Worm (Caenorhabditis elegans) whole organism, L4 larva: ENCODE measurements around the gene C25F9.6.

Experiments
- F26F4.8 ChIP-seq: fragments of 200-800 bp; sonication (Bioruptor generic); conservative IDR thresholded peaks from 2 replicates; pipeline ENCODE4 v1.3.6; 2022; ENCODE audit warnings: missing genetic modification characterization, missing compliant biosample characterization
- F49E8.2 ChIP-seq: sonication (generic microtip); optimal IDR thresholded peaks from 2 replicates; lab custom pipeline; 2016; ENCODE audit warnings: missing compliant biosample characterization, mild to moderate bottlenecking, missing genetic modification characterization, borderline replicate concordance
- R02D3.7 ChIP-seq: fragments of 150-350 bp; sonication (generic microtip); optimal IDR thresholded peaks from 3 replicates; lab custom pipeline; 2014; ENCODE audit warnings: missing biosample characterization, missing genetic modification characterization
- Y105C5A.15 ChIP-seq: fragments of 200-800 bp; sonication (Bioruptor generic); IDR thresholded peaks from 2 replicates; pipeline ENCODE4 v1.3.6; 2022; ENCODE audit warnings: missing genetic modification characterization, missing compliant biosample characterization
- Y48G9A.11 ChIP-seq: fragments of 200-800 bp; sonication (Bioruptor generic); IDR thresholded peaks from 2 replicates; pipeline ENCODE4 v1.3.6; 2022; ENCODE audit warnings: missing genetic modification reagents, missing genetic modification characterization, missing compliant biosample characterization
- Y75B8A.6 ChIP-seq: fragments of 200-800 bp; sonication (Bioruptor generic); IDR thresholded peaks from 2 replicates; pipeline ENCODE4 v1.3.6; 2022; ENCODE audit warnings: missing genetic modification reagents, missing genetic modification characterization, missing compliant biosample characterization
- aha-1 ChIP-seq: fragments of 150-350 bp; peaks from one replicate; lab custom pipeline; 2014; ENCODE audit warnings: missing biosample characterization, missing genetic modification characterization
- ceh-20 ChIP-seq: fragments of 200-800 bp; sonication (Bioruptor generic); IDR thresholded peaks from 2 replicates; pipeline ENCODE4 v1.3.6; 2022; ENCODE audit warnings: missing genetic modification reagents, missing genetic modification characterization, missing compliant biosample characterization
- ceh-32 ChIP-seq: sonication (generic microtip); optimal IDR thresholded peaks from 2 replicates; lab custom pipeline; 2016; ENCODE audit warnings: mild to moderate bottlenecking, missing genetic modification characterization, missing compliant biosample characterization; ENCODE audit not compliant: poor library complexity
- ceh-44 ChIP-seq: fragments of 200-800 bp; sonication (Bioruptor generic); IDR thresholded peaks from 2 replicates; pipeline ENCODE4 v1.3.6; 2022; ENCODE audit warnings: missing genetic modification reagents, missing genetic modification characterization, missing compliant biosample characterization
- cey-2 ChIP-seq: sonication (generic microtip); optimal IDR thresholded peaks from 3 replicates; lab custom pipeline; 2017; ENCODE audit warnings: missing genetic modification characterization, mild to moderate bottlenecking, missing compliant biosample characterization, antibody characterized with exemption, borderline replicate concordance; ENCODE audit not compliant: insufficient read depth
- daf-16 ChIP-seq, 3 experiments: sonication (generic microtip); optimal IDR thresholded peaks; 2 replicates each; lab custom pipeline; 2016 to 2017; ENCODE audit warnings: missing genetic modification characterization in 3 of 3, missing genetic modification reagents in 3 of 3, mild to moderate bottlenecking in 2 of 3, missing compliant biosample characterization in 2 of 3, missing biosample characterization in 1 of 3, moderate library complexity in 1 of 3
- daf-19 ChIP-seq: fragments of 200-800 bp; sonication (Bioruptor generic); conservative IDR thresholded peaks from 2 replicates; pipeline ENCODE4 v1.3.6; 2022; ENCODE audit warnings: missing genetic modification characterization, missing compliant biosample characterization
- dmd-6 ChIP-seq: fragments of 200-800 bp; sonication (Bioruptor generic); IDR thresholded peaks from 2 replicates; pipeline ENCODE4 v1.3.6; 2022; ENCODE audit warnings: missing genetic modification reagents, missing genetic modification characterization, missing compliant biosample characterization
- dve-1 ChIP-seq: sonication (generic microtip); optimal IDR thresholded peaks from 2 replicates; lab custom pipeline; 2017; ENCODE audit warnings: antibody characterized with exemption, mild to moderate bottlenecking, missing genetic modification characterization, missing compliant biosample characterization; ENCODE audit not compliant: insufficient read depth
- egl-27 ChIP-seq: sonication (generic microtip); optimal IDR thresholded peaks from 3 replicates; lab custom pipeline; 2017; ENCODE audit warnings: missing biosample characterization, missing genetic modification reagents, missing genetic modification characterization
- fos-1 ChIP-seq: fragments of 150-350 bp; optimal IDR thresholded peaks from 2 replicates; lab custom pipeline; 2014; ENCODE audit warnings: missing biosample characterization, missing genetic modification characterization
- hlh-30 ChIP-seq: sonication (generic microtip); optimal IDR thresholded peaks from 2 replicates; lab custom pipeline; 2017; ENCODE audit warnings: antibody characterized with exemption, mild to moderate bottlenecking, missing genetic modification characterization, missing compliant biosample characterization; ENCODE audit not compliant: insufficient read depth
- hmg-1.1 ChIP-seq: fragments of 200-800 bp; sonication (Bioruptor generic); IDR thresholded peaks from 2 replicates; pipeline ENCODE4 v1.3.6; 2022; ENCODE audit warnings: missing genetic modification reagents, missing genetic modification characterization, missing compliant biosample characterization
- lin-15B ChIP-seq: fragments of 150-350 bp; sonication (generic microtip); optimal IDR thresholded peaks from 3 replicates; lab custom pipeline; 2014; ENCODE audit warnings: missing biosample characterization, missing genetic modification characterization
- lin-29 ChIP-seq: fragments of 200-800 bp; sonication (Bioruptor generic); IDR thresholded peaks from 2 replicates; pipeline ENCODE4 v1.3.6; 2022; ENCODE audit warnings: missing genetic modification reagents, missing genetic modification characterization, missing compliant biosample characterization
- lsy-2 ChIP-seq, 2 experiments: fragments of 150-350 bp in 1 of 2; sonication (generic microtip) in 1 of 2; optimal IDR thresholded peaks; 2 replicates each; lab custom pipeline; 2014 to 2017; ENCODE audit warnings: missing biosample characterization in 2 of 2, missing genetic modification characterization in 2 of 2
- madf-9 ChIP-seq: fragments of 200-800 bp; sonication (Bioruptor generic); conservative IDR thresholded peaks from 2 replicates; pipeline ENCODE4 v1.3.6; 2022; ENCODE audit warnings: missing genetic modification reagents, missing genetic modification characterization, missing compliant biosample characterization
- nhr-25 ChIP-seq: sonication (generic microtip); optimal IDR thresholded peaks from 2 replicates; lab custom pipeline; 2017; ENCODE audit warnings: missing genetic modification characterization, mild to moderate bottlenecking, missing compliant biosample characterization, antibody characterized with exemption, moderate library complexity, borderline replicate concordance; ENCODE audit not compliant: insufficient read depth
- nhr-28 ChIP-seq: fragments of 150-350 bp; optimal IDR thresholded peaks from 2 replicates; lab custom pipeline; 2014; ENCODE audit warnings: missing biosample characterization, missing genetic modification characterization
- nhr-41 ChIP-seq: fragments of 200-800 bp; sonication (Bioruptor generic); IDR thresholded peaks from 2 replicates; pipeline ENCODE4 v1.3.6; 2022; ENCODE audit warnings: missing genetic modification reagents, missing genetic modification characterization, missing compliant biosample characterization
- nhr-76 ChIP-seq: fragments of 150-350 bp; optimal IDR thresholded peaks from 2 replicates; lab custom pipeline; 2014; ENCODE audit warnings: missing biosample characterization, missing genetic modification characterization
- pha-4 ChIP-seq, 2 experiments: fragments of 150-350 bp in 1 of 2; fragments of 200-800 bp in 1 of 2; sonication (Bioruptor generic) in 1 of 2; IDR thresholded peaks in 1 of 2; optimal IDR thresholded peaks in 1 of 2; 2 replicates each; pipeline versions ENCODE4 v1.3.6 to Lab custom; 2014 to 2022; ENCODE audit warnings: missing genetic modification characterization in 2 of 2, missing genetic modification reagents in 2 of 2, missing biosample characterization in 1 of 2, missing compliant biosample characterization in 1 of 2
- php-3 ChIP-seq: fragments of 200-800 bp; sonication (Bioruptor generic); IDR thresholded peaks from 2 replicates; pipeline ENCODE4 v1.3.6; 2022; ENCODE audit warnings: missing genetic modification reagents, missing genetic modification characterization, missing compliant biosample characterization
- pqm-1 ChIP-seq: sonication (generic microtip); optimal IDR thresholded peaks from 2 replicates; lab custom pipeline; 2017; ENCODE audit warnings: missing biosample characterization, missing genetic modification characterization
- zip-11 ChIP-seq: fragments of 200-800 bp; sonication (Bioruptor generic); IDR thresholded peaks from 2 replicates; pipeline ENCODE4 v1.3.6; 2022; ENCODE audit warnings: missing genetic modification characterization, missing compliant biosample characterization
- zip-2 ChIP-seq: fragments of 150-350 bp; optimal IDR thresholded peaks from 2 replicates; lab custom pipeline; 2014; ENCODE audit warnings: missing biosample characterization, missing genetic modification characterization
- ztf-11 ChIP-seq: fragments of 150-350 bp; optimal IDR thresholded peaks from 2 replicates; lab custom pipeline; 2014; ENCODE audit warnings: missing biosample characterization, missing genetic modification characterization

The C25F9.6 gene

ce11 chrV:19449544-19449943 is 44.4 kb upstream of the C25F9.6 start, which contains the start of gene M04C3.5 (continued):
- no peak for TF ChIP-seq ceh-44 (GFP tag; lab: Robert Waterston, UW)

ce11 chrV:19448805-19449204 is 43.7 kb upstream of the C25F9.6 start, which contains the start of gene M04C3.2:
M04C3.2 (minus strand) TSS chrV:19448905.
- TF ChIP-seq pqm-1 = no peak
- TF ChIP-seq F26F4.8 (GFP tag; lab: Robert Waterston, UW) = no peak
- TF ChIP-seq egl-27 (tag; lab: Kevin White, UChicago) = no peak
- TF ChIP-seq Y75B8A.6 (GFP tag; lab: Robert Waterston, UW) = no peak
- TF ChIP-seq nhr-41 = no peak
- no peak for TF ChIP-seq madf-9
- no peak for TF ChIP-seq nhr-76
- TF ChIP-seq ceh-32 = no peak
- no peak for TF ChIP-seq Y48G9A.11
- TF ChIP-seq daf-19 (GFP tag; lab: Robert Waterston, UW) = no peak
- no peak for TF ChIP-seq cey-2 (tag; lab: Kevin White, UChicago)

- TF ChIP-seq fos-1 (tag; lab: Kevin White, UChicago) (no peak), lsy-2 (tag; optimal IDR thresholded peaks at IDR 0.05; lab: Kevin White, UChicago) (peak in 1 of 2 experiments; percentile 5), zip-11 (GFP tag; lab: Robert Waterston, UW) (no peak), daf-16 (GFP tag; optimal IDR thresholded peaks at IDR 0.05; lab: Kevin White, UChicago) (no peak), daf-16 (tag; optimal IDR thresholded peaks at IDR 0.05; lab: Kevin White, UChicago) (peak; percentile 71), php-3 (GFP tag; lab: Robert Waterston, UW) (peak; percentile 72), hmg-1.1 (GFP tag; lab: Robert Waterston, UW) (no peak), nhr-28 (tag; lab: Kevin White, UChicago) (peak; percentile 49), dmd-6 (GFP tag; lab: Robert Waterston, UW) (peak; percentile 27; the same call in 1 of the 2 replicates), hlh-30 (tag; lab: Kevin White, UChicago) (peak; percentile 22), dve-1 (tag; lab: Kevin White, UChicago) (peak; percentile 66), zip-2 (tag; lab: Kevin White, UChicago) (no peak), pqm-1 (peak; percentile 79)
Measured at ce11 chrV:19445442-19445841, 40.3 kb upstream of the C25F9.6 start, which contains the start of gene M04C3.1. M04C3.1 (minus strand) TSS chrV:19445605.

- TF ChIP-seq aha-1 = no peak
- no peak for TF ChIP-seq R02D3.7 (tag; lab: Kevin White, UChicago)
- TF ChIP-seq Y105C5A.15 (GFP tag; lab: Robert Waterston, UW) = no peak
- TF ChIP-seq F49E8.2 (tag; lab: Kevin White, UChicago) = no peak
- no peak for TF ChIP-seq ztf-11 (tag; lab: Kevin White, UChicago)
- TF ChIP-seq lin-15B (tag; lab: Kevin White, UChicago) = no peak
- TF ChIP-seq daf-16 (GFP tag; optimal IDR thresholded peaks at IDR 0.05; lab: Kevin White, UChicago) = no peak
- peak; percentile 72 for TF ChIP-seq daf-16 (tag; optimal IDR thresholded peaks at IDR 0.05; lab: Kevin White, UChicago)
- TF ChIP-seq lsy-2 (tag; optimal IDR thresholded peaks at IDR 0.05; lab: Kevin White, UChicago) = peak in 1 of 2 experiments; percentile 4
- no peak for TF ChIP-seq lin-29 (GFP tag; lab: Robert Waterston, UW)
- no peak for TF ChIP-seq pha-4 (GFP tag; IDR thresholded peaks at IDR 0.05; lab: Robert Waterston, UW)
- no peak for TF ChIP-seq pha-4 (tag; optimal IDR thresholded peaks at IDR 0.05; lab: Kevin White, UChicago)
- TF ChIP-seq nhr-41 = no peak
- TF ChIP-seq dve-1 (tag; lab: Kevin White, UChicago) = peak; percentile 27
- TF ChIP-seq Y75B8A.6 (GFP tag; lab: Robert Waterston, UW) = no peak
- TF ChIP-seq nhr-28 (tag; lab: Kevin White, UChicago) = peak; percentile 34
- no peak for TF ChIP-seq nhr-25 (tag; lab: Kevin White, UChicago)
- TF ChIP-seq ceh-20 (GFP tag; lab: Robert Waterston, UW) = no peak
Measured at ce11 chrV:19443599-19443998, 38.5 kb upstream of the C25F9.6 start.
